Fruit fly (Drosophila melanogaster): ENCODE data around the gene Tailor.

Gene Tailor

DNA sequence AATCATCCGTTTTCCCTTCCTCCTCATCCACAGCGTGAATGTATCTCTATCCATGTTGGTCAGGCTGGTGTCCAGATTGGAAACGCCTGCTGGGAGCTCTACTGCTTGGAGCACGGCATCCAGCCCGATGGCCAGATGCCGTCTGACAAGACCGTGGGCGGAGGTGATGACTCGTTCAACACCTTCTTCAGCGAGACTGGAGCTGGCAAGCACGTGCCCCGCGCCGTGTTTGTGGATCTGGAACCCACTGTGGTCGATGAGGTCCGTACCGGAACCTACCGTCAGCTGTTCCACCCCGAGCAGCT is 1.3 kb upstream of the Tailor start:
- no peak for TF ChIP-seq CG17801 (GFP tag; optimal IDR thresholded peaks at IDR 0.05; ENCODE audit: partially characterized antibody)

- peak; percentile 61 for TF ChIP-seq CG17801 (GFP tag; optimal IDR thresholded peaks at IDR 0.05; ENCODE audit: partially characterized antibody)
These were observed 706 bp upstream of the Tailor start, which contains the start of gene alphaTub84B for dm6 chr3R:7086377-7087200. Gene alphaTub84B, plus strand, starts transcription at chr3R:7086599.

DNA sequence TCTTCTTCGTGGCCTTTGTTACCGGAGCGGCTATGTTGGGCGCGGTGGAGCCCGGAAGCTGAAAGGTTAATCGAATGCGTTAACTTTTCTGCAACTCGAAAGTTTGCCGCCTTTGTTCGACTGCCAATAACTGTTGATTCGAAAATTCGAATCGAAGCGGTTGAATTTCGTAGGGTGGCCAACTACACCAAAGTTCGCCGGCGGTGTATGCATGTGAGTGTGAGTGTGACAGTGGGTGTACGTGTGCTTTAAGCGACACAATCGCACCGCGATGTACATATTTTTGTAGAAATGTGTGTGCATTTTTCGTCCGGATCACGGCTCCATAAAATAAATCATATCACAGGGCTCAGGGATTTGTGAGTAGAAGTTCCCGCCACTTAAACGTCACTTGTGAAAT is 428 bp downstream of the Tailor start:
- TF ChIP-seq CG17801 (GFP tag; optimal IDR thresholded peaks at IDR 0.05; ENCODE audit: partially characterized antibody) = no peak

DNA sequence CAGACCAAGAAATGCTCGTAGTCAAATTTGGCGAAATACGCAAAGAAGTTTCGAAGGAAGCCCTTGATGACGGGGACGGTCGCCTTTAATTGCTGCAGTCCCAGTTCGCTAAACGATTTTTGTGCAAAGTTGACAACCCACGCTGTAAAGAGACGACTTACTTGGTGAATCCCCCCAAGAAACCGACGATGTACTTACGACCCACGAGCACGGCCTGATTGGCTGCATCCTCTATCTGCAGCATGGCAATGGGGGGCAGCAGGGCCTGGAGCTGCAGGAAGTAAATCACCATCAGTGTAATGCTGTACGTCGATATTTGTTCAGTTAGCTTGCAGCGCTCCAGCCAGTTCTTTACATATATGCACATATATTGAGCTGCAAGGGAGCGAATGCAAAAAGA is 2.1 kb downstream of the Tailor start:
- no peak for TF ChIP-seq CG17801 (GFP tag; optimal IDR thresholded peaks at IDR 0.05; ENCODE audit: partially characterized antibody)

DNA sequence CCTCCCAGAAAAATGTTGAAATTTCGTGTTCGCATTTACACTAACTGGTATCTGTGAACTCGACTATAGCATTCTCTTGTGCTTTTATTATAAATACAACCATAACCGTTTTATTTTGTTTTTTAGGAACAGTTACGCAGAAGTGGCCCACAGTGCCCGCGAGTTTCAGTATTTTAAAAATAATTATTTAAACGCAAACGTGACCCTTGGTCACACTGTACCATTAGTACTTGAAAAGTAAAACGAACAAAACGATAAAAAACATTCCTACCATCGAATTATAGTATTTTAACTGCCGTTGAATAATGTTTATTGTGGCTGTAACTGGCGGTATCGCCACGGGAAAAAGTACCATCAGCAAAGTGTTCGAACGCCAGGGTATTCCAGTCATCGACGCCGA is 3.9 kb downstream of the Tailor start, which contains the start of gene Dpck:
TSS of gene Dpck (plus strand) at position 211 of the 400 bp plus-strand sequence.
- peak; percentile 80 for TF ChIP-seq CG17801 (GFP tag; optimal IDR thresholded peaks at IDR 0.05; ENCODE audit: partially characterized antibody)

DNA sequence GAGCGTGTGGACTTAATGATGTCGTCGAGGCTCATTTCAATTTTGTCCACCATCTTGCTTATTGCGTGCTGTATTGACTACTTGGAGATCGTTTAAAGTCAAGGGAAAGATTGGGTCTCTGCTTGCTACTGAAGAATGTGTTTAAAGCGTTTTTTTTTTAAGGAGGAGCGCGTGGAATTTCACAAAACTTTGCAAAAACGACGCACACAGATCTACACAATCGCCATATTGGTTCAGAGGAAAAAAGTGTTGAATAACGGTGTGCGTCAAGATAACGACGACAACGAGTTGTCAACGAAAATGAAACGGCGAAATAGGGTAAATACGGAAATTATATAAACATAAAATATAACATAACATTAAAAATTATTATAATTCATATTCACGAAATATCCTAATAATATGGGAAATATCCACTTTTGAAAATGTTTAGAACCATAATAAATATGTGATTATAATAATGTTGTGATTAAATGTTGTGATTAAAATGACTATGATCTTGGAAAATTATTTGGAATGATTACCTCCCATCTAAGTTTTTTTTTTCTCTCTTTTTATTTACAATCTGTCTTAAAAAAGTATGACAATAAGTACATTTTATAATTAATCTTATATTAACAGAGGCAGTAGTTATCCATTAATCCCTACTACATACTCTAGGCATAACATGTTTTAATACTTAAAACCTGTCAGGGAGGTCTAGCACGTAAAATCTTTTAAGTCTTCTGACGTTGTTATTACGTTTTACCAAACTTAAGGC is 5.5 kb downstream of the Tailor start, which contains the start of gene Ref1:
TSS of gene Ref1 (minus strand) at position 231 of the 760 bp plus-strand sequence.
- no peak for TF ChIP-seq CG17801 (GFP tag; optimal IDR thresholded peaks at IDR 0.05; ENCODE audit: partially characterized antibody)

- no peak for TF ChIP-seq CG17801 (GFP tag; optimal IDR thresholded peaks at IDR 0.05; ENCODE audit: partially characterized antibody)
These were observed 6.2 kb downstream of the Tailor start for dm6 chr3R:7079718-7080117.

dm6 chr3R:7076293-7076981 is 9.4 kb downstream of the Tailor start:
- peak; percentile 94 for TF ChIP-seq CG17801 (GFP tag; optimal IDR thresholded peaks at IDR 0.05; ENCODE audit: partially characterized antibody)

- peak; percentile 89 for TF ChIP-seq CG17801 (GFP tag; optimal IDR thresholded peaks at IDR 0.05; ENCODE audit: partially characterized antibody)
These were observed 10.1 kb downstream of the Tailor start for dm6 chr3R:7075712-7076183.

- TF ChIP-seq CG17801 (GFP tag; optimal IDR thresholded peaks at IDR 0.05; ENCODE audit: partially characterized antibody) = no peak
These were observed 10.8 kb downstream of the Tailor start for dm6 chr3R:7075115-7075425.

DNA sequence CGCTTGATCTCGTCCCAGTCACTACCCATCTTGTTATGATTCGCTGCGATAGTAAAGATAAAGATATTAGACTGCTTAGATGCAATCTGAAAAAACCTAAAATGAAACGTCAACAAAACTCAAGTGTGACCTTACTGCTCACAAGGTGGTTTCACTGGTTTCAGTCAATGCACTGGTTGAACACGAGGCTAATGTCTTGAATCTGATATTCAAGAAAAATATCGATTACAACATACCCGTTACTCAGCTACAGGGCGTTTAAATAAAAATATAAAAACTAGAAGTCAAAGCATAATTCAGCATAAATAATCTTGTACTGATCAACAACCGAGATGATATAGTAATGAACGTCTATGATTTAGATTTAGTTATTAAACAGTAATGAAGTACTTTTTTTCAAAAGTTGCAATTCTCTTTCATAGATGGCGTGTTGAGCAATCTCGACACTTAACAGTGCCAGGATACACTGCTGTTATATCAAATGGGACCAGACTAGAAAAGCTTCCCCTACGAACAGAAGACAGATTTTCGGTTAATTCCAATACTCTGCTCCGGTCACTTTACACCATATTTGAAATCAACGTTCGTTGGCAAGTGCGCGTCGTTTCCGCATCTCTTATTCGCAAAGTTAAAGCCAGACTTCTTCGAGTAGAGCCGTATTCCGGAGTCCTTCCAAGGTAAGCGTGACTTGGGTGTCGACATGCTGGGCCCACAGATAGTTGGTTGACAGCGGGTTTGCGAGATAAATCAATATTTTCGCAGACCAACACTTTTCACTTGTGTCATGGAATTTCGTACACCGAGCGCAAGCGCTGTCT is 11.4 kb downstream of the Tailor start, which contains the start of the genes Ufl1 and CG1943:
TSS of gene Ufl1 (minus strand) at position 156 of the 818 bp plus-strand sequence.
TSS of gene CG1943 (plus strand) at position 563 of the 818 bp plus-strand sequence.
- TF ChIP-seq CG17801 (GFP tag; optimal IDR thresholded peaks at IDR 0.05; ENCODE audit: partially characterized antibody) = peak; percentile 41

- peak; percentile 87 for TF ChIP-seq CG17801 (GFP tag; optimal IDR thresholded peaks at IDR 0.05; ENCODE audit: partially characterized antibody)
These were observed 18.8 kb downstream of the Tailor start, which contains the start of the genes CG1105 and CG1965 for dm6 chr3R:7067092-7067491. Gene CG1105, minus strand, starts transcription at chr3R:7067136. Gene CG1965, plus strand, starts transcription at chr3R:7067401.

- TF ChIP-seq CG17801 (GFP tag; optimal IDR thresholded peaks at IDR 0.05; ENCODE audit: partially characterized antibody) = no peak
These were observed 19.6 kb downstream of the Tailor start for dm6 chr3R:7066267-7066666.

DNA sequence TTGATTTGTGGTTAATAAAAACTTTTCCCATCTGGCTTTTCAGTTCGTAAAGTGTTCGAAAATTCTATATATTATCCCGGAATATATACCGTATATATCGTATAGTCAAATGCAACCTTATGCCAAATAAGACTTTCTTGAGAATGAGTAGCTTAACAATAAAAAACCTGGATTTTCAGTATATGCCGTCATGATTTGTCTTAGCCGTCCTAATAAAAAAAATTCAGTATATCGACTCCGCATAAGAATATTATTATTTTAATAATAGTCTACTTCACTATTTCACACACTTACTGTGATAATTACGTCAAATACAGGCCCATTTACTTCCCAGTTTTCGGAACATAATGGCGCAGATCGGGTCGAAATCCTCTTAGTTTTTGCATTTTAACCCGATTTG is 24.0 kb downstream of the Tailor start, which contains the start of gene Mst84B:
TSS of gene Mst84B (plus strand) at position 301 of the 400 bp plus-strand sequence.
- TF ChIP-seq CG17801 (GFP tag; optimal IDR thresholded peaks at IDR 0.05; ENCODE audit: partially characterized antibody) = no peak
